Fruit fly (Drosophila melanogaster) whole organism, embryonic: ENCODE measurements around the gene Muted.

Experiments used
- Ada2b ChIP-seq: fragments of 200-800 bp; sonication (Bioruptor generic); IDR thresholded peaks from 2 replicates; pipeline ENCODE4 v1.3.6; 2022; ENCODE audit warnings: missing biosample characterization, missing genetic modification characterization
- BtbVII ChIP-seq: fragments of 200-800 bp; sonication (Bioruptor generic); optimal IDR thresholded peaks from 3 replicates; lab custom pipeline; 2017; ENCODE audit warnings: missing biosample characterization, mild to moderate bottlenecking, missing genetic modification characterization
- CG10366 ChIP-seq: fragments of 200-800 bp; sonication (Bioruptor generic); IDR thresholded peaks from 2 replicates; pipeline ENCODE4 v1.3.6; 2022; ENCODE audit warnings: missing biosample characterization, missing genetic modification characterization
- CG12104 ChIP-seq: fragments of 200-800 bp; sonication (Bioruptor generic); optimal IDR thresholded peaks from 3 replicates; lab custom pipeline; 2016; ENCODE audit warnings: missing biosample characterization, missing genetic modification characterization
- CG12236 ChIP-seq: fragments of 200-800 bp; sonication (Bioruptor generic); optimal IDR thresholded peaks from 2 replicates; lab custom pipeline; 2016; ENCODE audit warnings: missing biosample characterization, missing genetic modification characterization
- CG15514 ChIP-seq: fragments of 200-800 bp; sonication (Bioruptor generic); optimal IDR thresholded peaks from 3 replicates; lab custom pipeline; 2017; ENCODE audit warnings: missing biosample characterization, missing genetic modification characterization, mild to moderate bottlenecking, moderate library complexity, missing genetic modification reagents
- CG1647 ChIP-seq: fragments of 200-800 bp; sonication (Bioruptor generic); optimal IDR thresholded peaks from 3 replicates; lab custom pipeline; 2016; ENCODE audit warnings: missing biosample characterization, missing genetic modification characterization
- CG17361 ChIP-seq: fragments of 200-800 bp; sonication (Bioruptor generic); IDR thresholded peaks from 3 replicates; pipeline ENCODE4 v1.3.6; 2022; ENCODE audit warnings: missing biosample characterization, missing genetic modification characterization
- CG17829 ChIP-seq: fragments of 200-800 bp; optimal IDR thresholded peaks from 2 replicates; lab custom pipeline; 2019; ENCODE audit warnings: missing biosample characterization, mild to moderate bottlenecking, missing genetic modification characterization, moderate library complexity
- CG17912 ChIP-seq: fragments of 200-800 bp; sonication (Bioruptor generic); optimal IDR thresholded peaks from 2 replicates; lab custom pipeline; 2018; ENCODE audit warnings: missing biosample characterization, mild to moderate bottlenecking, missing genetic modification characterization
- CG2199 ChIP-seq: fragments of 200-800 bp; sonication (Bioruptor generic); IDR thresholded peaks from 3 replicates; pipeline ENCODE4 v1.3.6; 2022; ENCODE audit warnings: missing biosample characterization, missing genetic modification characterization
- CG42726 ChIP-seq: fragments of 200-800 bp; sonication (Bioruptor generic); IDR thresholded peaks from 2 replicates; pipeline ENCODE4 v1.3.6; 2022; ENCODE audit warnings: missing biosample characterization, missing genetic modification characterization; ENCODE audit not compliant: partially characterized antibody
- CG4707 ChIP-seq: fragments of 200-800 bp; sonication (Bioruptor generic); optimal IDR thresholded peaks from 2 replicates; lab custom pipeline; 2018; ENCODE audit warnings: missing biosample characterization, mild to moderate bottlenecking, missing genetic modification characterization, moderate library complexity
- CG4854 ChIP-seq: fragments of 200-800 bp; sonication (Bioruptor generic); optimal IDR thresholded peaks from 2 replicates; lab custom pipeline; 2016; ENCODE audit warnings: missing biosample characterization, missing genetic modification characterization, inconsistent platforms
- CG6654 ChIP-seq: fragments of 200-800 bp; sonication (Bioruptor generic); optimal IDR thresholded peaks from 2 replicates; lab custom pipeline; 2017; ENCODE audit warnings: missing biosample characterization, mild to moderate bottlenecking, missing genetic modification characterization
- CG8765 ChIP-seq: fragments of 200-800 bp; sonication (Bioruptor generic); IDR thresholded peaks from 2 replicates; pipeline ENCODE4 v1.3.6; 2022; ENCODE audit warnings: missing biosample characterization, missing genetic modification characterization
- CG9817 ChIP-seq: fragments of 200-800 bp; sonication (Bioruptor generic); optimal IDR thresholded peaks from 2 replicates; lab custom pipeline; 2018; ENCODE audit warnings: missing biosample characterization, mild to moderate bottlenecking, missing genetic modification characterization, moderate library complexity
- D19B ChIP-seq: fragments of 200-800 bp; sonication (Bioruptor generic); optimal IDR thresholded peaks from 2 replicates; lab custom pipeline; 2017; ENCODE audit warnings: missing biosample characterization, mild to moderate bottlenecking, missing genetic modification characterization
- Dbx ChIP-seq: fragments of 200-800 bp; sonication (Bioruptor generic); IDR thresholded peaks from 3 replicates; pipeline ENCODE4 v1.3.6; 2022; ENCODE audit warnings: missing biosample characterization, missing genetic modification characterization
- Dfd ChIP-seq, 2 experiments: fragments of >200 bp; optimal IDR thresholded peaks; 2 replicates each; lab custom pipeline; 2017; ENCODE audit warnings: missing biosample characterization in 2 of 2, missing genetic modification characterization in 2 of 2
- Ets65A ChIP-seq: fragments of 200-800 bp; sonication (Bioruptor generic); peaks from one replicate; lab custom pipeline; 2016; ENCODE audit warnings: missing biosample characterization, missing genetic modification characterization
- HLHmδ ChIP-seq: fragments of 200-800 bp; sonication (Bioruptor generic); optimal IDR thresholded peaks from 2 replicates; lab custom pipeline; 2018; ENCODE audit warnings: missing biosample characterization, mild to moderate bottlenecking, missing genetic modification characterization, moderate library complexity
- Hand ChIP-seq: fragments of 200-800 bp; sonication (Bioruptor generic); optimal IDR thresholded peaks from 2 replicates; lab custom pipeline; 2017; ENCODE audit warnings: mild to moderate bottlenecking, missing biosample characterization, missing genetic modification reagents, missing genetic modification characterization
- Hmr ChIP-seq: fragments of 200-800 bp; sonication (Bioruptor generic); optimal IDR thresholded peaks from 3 replicates; lab custom pipeline; 2017; ENCODE audit warnings: mild to moderate bottlenecking, missing biosample characterization, missing genetic modification reagents, missing genetic modification characterization
- Lim3 ChIP-seq: fragments of 200-800 bp; sonication (Bioruptor generic); IDR thresholded peaks from 2 replicates; pipeline ENCODE4 v1.3.6; 2022; ENCODE audit warnings: missing biosample characterization, missing genetic modification characterization
- NfI ChIP-seq: fragments of 200-800 bp; sonication (Bioruptor generic); optimal IDR thresholded peaks from 3 replicates; lab custom pipeline; 2018; ENCODE audit warnings: missing biosample characterization, mild to moderate bottlenecking, missing genetic modification characterization, moderate library complexity
- Scr ChIP-seq: fragments of 200-800 bp; sonication (Bioruptor generic); IDR thresholded peaks from 2 replicates; pipeline ENCODE4 v1.3.6; 2022; ENCODE audit warnings: missing biosample characterization, missing genetic modification characterization; ENCODE audit not compliant: partially characterized antibody
- Sry-β ChIP-seq: fragments of 200-800 bp; sonication (Bioruptor generic); optimal IDR thresholded peaks from 2 replicates; lab custom pipeline; 2018; ENCODE audit warnings: missing biosample characterization, mild to moderate bottlenecking, missing genetic modification characterization, moderate library complexity
- Xbp1 ChIP-seq: fragments of 200-800 bp; sonication (Bioruptor generic); optimal IDR thresholded peaks from 3 replicates; lab custom pipeline; 2016; ENCODE audit warnings: missing biosample characterization, mild to moderate bottlenecking, missing genetic modification characterization
- ase ChIP-seq: fragments of 200-800 bp; sonication (Bioruptor generic); IDR thresholded peaks from 3 replicates; pipeline ENCODE4 v1.3.6; 2022; ENCODE audit warnings: missing biosample characterization, missing genetic modification characterization
- bab2 ChIP-seq: fragments of 200-800 bp; sonication (Bioruptor generic); optimal IDR thresholded peaks from 2 replicates; lab custom pipeline; 2016; ENCODE audit warnings: missing biosample characterization, missing genetic modification characterization
- bbx ChIP-seq: fragments of 200-800 bp; sonication (Bioruptor generic); IDR thresholded peaks from 2 replicates; pipeline ENCODE4 v1.3.6; 2022; ENCODE audit warnings: missing biosample characterization, missing genetic modification characterization; ENCODE audit not compliant: partially characterized antibody
- cg ChIP-seq: fragments of 200-800 bp; sonication (Bioruptor generic); optimal IDR thresholded peaks from 3 replicates; lab custom pipeline; 2019; ENCODE audit warnings: missing biosample characterization, mild to moderate bottlenecking, missing genetic modification characterization, moderate library complexity
- croc ChIP-seq: fragments of 200-800 bp; sonication (Bioruptor generic); conservative IDR thresholded peaks from 3 replicates; pipeline ENCODE4 v1.3.6; 2022; ENCODE audit warnings: missing biosample characterization, missing genetic modification characterization
- esg ChIP-seq: fragments of 200-800 bp; sonication (Bioruptor generic); conservative IDR thresholded peaks from 2 replicates; pipeline ENCODE4 v1.3.6; 2022; ENCODE audit warnings: missing biosample characterization, missing genetic modification characterization
- grau ChIP-seq: fragments of 200-800 bp; optimal IDR thresholded peaks from 3 replicates; lab custom pipeline; 2019; ENCODE audit warnings: missing biosample characterization, mild to moderate bottlenecking, missing genetic modification characterization, moderate library complexity
- hb ChIP-seq: fragments of 200-800 bp; sonication (Bioruptor generic); IDR thresholded peaks from 3 replicates; pipeline ENCODE4 v1.3.6; 2022; ENCODE audit warnings: missing biosample characterization, missing genetic modification characterization; ENCODE audit not compliant: partially characterized antibody
- jigr1 ChIP-seq: fragments of 200-800 bp; sonication (Bioruptor generic); IDR thresholded peaks from 3 replicates; pipeline ENCODE4 v1.3.6; 2022; ENCODE audit warnings: missing biosample characterization, missing genetic modification characterization
- lola ChIP-seq, 3 experiments: fragments of >200 bp in 2 of 3; fragments of 200-800 bp in 1 of 3; sonication (Bioruptor generic) in 1 of 3; optimal IDR thresholded peaks; 2 replicates each; lab custom pipeline; 2017 to 2019; ENCODE audit warnings: missing biosample characterization in 3 of 3, missing genetic modification characterization in 3 of 3, mild to moderate bottlenecking in 1 of 3, moderate library complexity in 1 of 3
- onecut ChIP-seq: fragments of 200-800 bp; sonication (Bioruptor generic); IDR thresholded peaks from 2 replicates; pipeline ENCODE4 v1.3.6; 2022; ENCODE audit warnings: missing biosample characterization, missing genetic modification characterization
- pros ChIP-seq: fragments of 200-800 bp; sonication (Bioruptor generic); optimal IDR thresholded peaks from 3 replicates; lab custom pipeline; 2019; ENCODE audit warnings: missing biosample characterization, mild to moderate bottlenecking, missing genetic modification characterization, moderate library complexity
- sd ChIP-seq: fragments of 200-800 bp; sonication (Bioruptor generic); optimal IDR thresholded peaks from 3 replicates; lab custom pipeline; 2018; ENCODE audit warnings: missing biosample characterization, mild to moderate bottlenecking, missing genetic modification characterization, moderate library complexity
- slbo ChIP-seq: fragments of 200-800 bp; sonication (Bioruptor generic); IDR thresholded peaks from 2 replicates; pipeline ENCODE4 v1.3.6; 2022; ENCODE audit warnings: missing biosample characterization, missing genetic modification characterization
- so ChIP-seq: fragments of 200-800 bp; sonication (Bioruptor generic); IDR thresholded peaks from 3 replicates; pipeline ENCODE4 v1.3.6; 2022; ENCODE audit warnings: missing biosample characterization, missing genetic modification characterization
- tio ChIP-seq: fragments of 200-800 bp; sonication (Bioruptor generic); optimal IDR thresholded peaks from 2 replicates; lab custom pipeline; 2017; ENCODE audit warnings: missing biosample characterization, missing genetic modification characterization, inconsistent platforms
- vvl ChIP-seq: fragments of 200-800 bp; sonication (Bioruptor generic); IDR thresholded peaks from 2 replicates; pipeline ENCODE4 v1.3.6; 2022; ENCODE audit warnings: missing biosample characterization, missing genetic modification characterization
- zf30C ChIP-seq: fragments of 200-800 bp; sonication (Bioruptor generic); optimal IDR thresholded peaks from 3 replicates; lab custom pipeline; 2018; ENCODE audit warnings: missing biosample characterization, mild to moderate bottlenecking, missing genetic modification characterization

Gene Muted

DNA sequence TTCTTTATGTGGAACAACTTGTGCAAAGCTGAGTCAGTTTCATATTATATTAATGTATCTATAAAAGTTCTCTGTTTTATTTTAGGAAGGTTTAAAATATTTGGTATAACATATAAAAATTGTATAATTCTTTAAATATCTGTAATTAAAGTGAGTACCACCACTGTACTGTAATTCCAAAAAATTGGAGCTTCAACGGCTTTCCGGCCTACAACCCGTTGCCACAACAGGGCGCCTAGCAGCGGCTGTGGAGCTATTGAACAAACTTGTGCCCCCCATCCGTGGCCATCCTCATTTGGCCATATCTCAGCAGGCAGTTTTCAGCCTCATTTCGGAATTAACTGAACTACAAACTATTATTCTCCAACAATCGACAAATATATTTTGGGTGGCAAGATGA is 43.2 kb downstream of the Muted start, which contains the start of gene CG13855 (continued):
- no peak for TF ChIP-seq Hmr (GFP tag; lab: Kevin White, UChicago)
- TF ChIP-seq D19B = no peak
- TF ChIP-seq grau = no peak
- no peak for TF ChIP-seq Lim3
- no peak for TF ChIP-seq Scr (GFP tag; lab: Robert Waterston, UW)

DNA sequence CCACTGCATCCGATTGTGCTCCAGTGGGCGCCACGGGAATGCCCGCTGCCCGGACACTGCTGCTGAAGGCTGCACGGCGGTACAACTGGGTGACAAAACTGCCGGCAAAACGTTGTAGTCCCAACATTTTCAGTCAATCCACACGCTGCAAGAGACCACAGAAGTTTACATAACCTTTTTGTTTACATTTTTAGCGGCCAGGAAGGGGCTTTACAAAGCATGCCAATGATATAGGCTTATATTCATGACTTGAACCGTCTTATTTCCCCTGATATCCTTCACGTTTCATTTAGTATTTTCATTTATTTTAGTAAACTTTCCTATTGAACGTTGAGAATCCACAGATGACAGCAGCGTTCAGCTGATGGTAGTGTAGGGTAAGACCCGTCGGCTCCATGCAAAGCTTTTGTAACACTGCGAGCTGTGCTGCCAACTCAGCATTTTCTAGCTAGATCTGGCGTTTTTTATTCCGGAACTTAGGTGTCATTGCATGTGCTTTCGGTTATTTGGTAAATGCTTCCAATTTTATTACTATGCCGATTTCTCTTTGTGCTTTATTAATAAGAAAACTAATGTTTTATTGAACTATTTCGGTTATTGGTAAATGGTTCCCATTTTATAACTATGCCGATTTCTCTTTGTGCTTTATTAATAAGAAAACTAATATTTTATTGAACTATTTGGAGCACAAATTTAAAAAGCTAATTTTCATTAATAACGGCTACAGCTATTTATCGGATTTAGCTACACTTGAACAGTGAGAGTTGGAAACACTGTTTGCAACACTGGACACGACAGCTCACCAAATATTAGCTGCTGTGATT is 48.3 kb downstream of the Muted start, which contains the start of the genes CG13850 and lqfR:
CG13850 (minus strand) TSS at position 379 of the 824 bp plus-strand sequence.
lqfR (plus strand) TSS at position 765 of the 824 bp plus-strand sequence.
- TF ChIP-seq lola (GFP tag; optimal IDR thresholded peaks at IDR 0.05; lab: Kevin White, UChicago) = peak in 1 of 3 experiments; percentile 73
- TF ChIP-seq NfI = peak; percentile 75
- TF ChIP-seq CG2199 = no peak
- peak; percentile 79 for TF ChIP-seq slbo (GFP tag; lab: Robert Waterston, UW)
- peak; percentile 64 for TF ChIP-seq CG1647
- no peak for TF ChIP-seq CG42726 (GFP tag; lab: Robert Waterston, UW)
- peak; percentile 40 for TF ChIP-seq CG6654 (GFP tag; lab: Kevin White, UChicago)
- TF ChIP-seq esg = peak; percentile 53; the same call in 1 of the 2 replicates
- peak; percentile 68 for TF ChIP-seq bab2 (GFP tag; lab: Kevin White, UChicago)
- no peak for TF ChIP-seq CG4707 (GFP tag; lab: Kevin White, UChicago)
- TF ChIP-seq Dbx (GFP tag; lab: Robert Waterston, UW) = peak; percentile 69
- no peak for TF ChIP-seq zf30C (GFP tag; lab: Kevin White, UChicago)
- TF ChIP-seq Ets65A (GFP tag; lab: Kevin White, UChicago) = peak; percentile 99
- TF ChIP-seq CG9817 (tag; lab: Kevin White, UChicago) = peak; percentile 79
- TF ChIP-seq ase (GFP tag; lab: Robert Waterston, UW) = 0 out of 3 replicates have a peak, but pooled peaks have one; percentile 39
- no peak for TF ChIP-seq HLHmδ (GFP tag; lab: Kevin White, UChicago)
- peak; percentile 70 for TF ChIP-seq BtbVII (GFP tag; lab: Kevin White, UChicago)
- TF ChIP-seq CG17912 (GFP tag; lab: Kevin White, UChicago) = peak; percentile 19
- no peak for TF ChIP-seq Dfd (GFP tag; optimal IDR thresholded peaks at IDR 0.05; lab: Kevin White, UChicago)
- no peak for TF ChIP-seq cg (GFP tag; lab: Kevin White, UChicago)
- TF ChIP-seq CG4854 (GFP tag; lab: Kevin White, UChicago) = peak; percentile 79
- TF ChIP-seq hb (GFP tag; lab: Robert Waterston, UW) = no peak
- TF ChIP-seq CG17361 = peak; percentile 91
- TF ChIP-seq sd (tag; lab: Kevin White, UChicago) = peak; percentile 45
- no peak; the same call in 1 of the 2 replicates for TF ChIP-seq vvl
- TF ChIP-seq jigr1 (GFP tag; lab: Robert Waterston, UW) = no peak
- TF ChIP-seq tio (GFP tag; lab: Kevin White, UChicago) = no peak
- no peak for TF ChIP-seq CG8765
- no peak for TF ChIP-seq Lim3
- TF ChIP-seq CG12104 = peak; percentile 70
- peak; percentile 33; the same call in 1 of the 2 replicates for TF ChIP-seq CG10366 (GFP tag; lab: Robert Waterston, UW)
- TF ChIP-seq Xbp1 = peak; percentile 84
- TF ChIP-seq pros (GFP tag; lab: Kevin White, UChicago) = no peak
- peak; percentile 26 for TF ChIP-seq CG12236 (GFP tag; lab: Kevin White, UChicago)
- TF ChIP-seq CG15514 (GFP tag; lab: Kevin White, UChicago) = peak; percentile 73
- TF ChIP-seq CG17829 = peak; percentile 54
- no peak for TF ChIP-seq so (GFP tag; lab: Robert Waterston, UW)
- peak; percentile 39; the same call in 1 of the 3 replicates for TF ChIP-seq croc (GFP tag; lab: Robert Waterston, UW)
- TF ChIP-seq bbx (GFP tag; lab: Robert Waterston, UW) = 0 out of 2 replicates have a peak, but pooled peaks have one; percentile 6
- TF ChIP-seq Hand (GFP tag; lab: Kevin White, UChicago) = peak; percentile 6
- TF ChIP-seq onecut (GFP tag; lab: Robert Waterston, UW) = peak; percentile 41; the same call in 1 of the 2 replicates
- no peak; the same call in 1 of the 2 replicates for TF ChIP-seq Ada2b (GFP tag; lab: Robert Waterston, UW)
- peak; percentile 97 for TF ChIP-seq Sry-β
